Worm (Caenorhabditis elegans) whole organism, L4/young adult: ENCODE data around the gene clec-254.

Experiments
- W03F9.2 ChIP-seq: fragments of 150-350 bp; optimal IDR thresholded peaks from 2 replicates; lab custom pipeline; 2014; ENCODE audit warnings: missing biosample characterization, missing genetic modification characterization
- dao-5 ChIP-seq: sonication (generic microtip); optimal IDR thresholded peaks from 2 replicates; lab custom pipeline; 2016; ENCODE audit warnings: missing genotype, missing genetic modification characterization, moderate library complexity, missing compliant biosample characterization
- him-1 ChIP-seq: sonication (generic microtip); optimal IDR thresholded peaks from 2 replicates; lab custom pipeline; 2016; ENCODE audit warnings: missing genotype, missing genetic modification reagents, missing genetic modification characterization, missing compliant biosample characterization

ce11 chrV:18712118-18712517 lies 42.1 kb downstream of the clec-254 start:
- TF ChIP-seq dao-5 (tag; lab: Kevin White, UChicago): no peak
- TF ChIP-seq W03F9.2: no peak
- TF ChIP-seq him-1 (tag; lab: Kevin White, UChicago): no peak
